Worm (Caenorhabditis elegans) whole organism, early embryonic: ENCODE results near the gene abts-4.

Experiments used
- B0310.2 ChIP-seq: sonication (generic microtip); optimal IDR thresholded peaks from 2 replicates; lab custom pipeline; 2016; ENCODE audit warnings: mild to moderate bottlenecking, missing genetic modification characterization, missing compliant biosample characterization
- F13C5.2 ChIP-seq: sonication (generic microtip); optimal IDR thresholded peaks from 2 replicates; lab custom pipeline; 2017; ENCODE audit warnings: mild to moderate bottlenecking, missing genetic modification characterization, inconsistent platforms, missing compliant biosample characterization
- aly-1 ChIP-seq: sonication (generic microtip); optimal IDR thresholded peaks from 2 replicates; lab custom pipeline; 2016; ENCODE audit warnings: missing genetic modification characterization, missing compliant biosample characterization
- ama-1 ChIP-seq: fragments of 150-350 bp; optimal IDR thresholded peaks from 2 replicates; lab custom pipeline; 2014
- ceh-13 ChIP-seq: fragments of 200-800 bp; sonication (Bioruptor generic); optimal IDR thresholded peaks from 2 replicates; lab custom pipeline; 2018; ENCODE audit warnings: mild to moderate bottlenecking, missing genetic modification characterization, missing compliant biosample characterization
- ceh-36 ChIP-seq: sonication (generic microtip); optimal IDR thresholded peaks from 2 replicates; lab custom pipeline; 2016; ENCODE audit warnings: missing genetic modification characterization, inconsistent platforms, missing compliant biosample characterization
- ets-7 ChIP-seq: sonication (generic microtip); optimal IDR thresholded peaks from 2 replicates; lab custom pipeline; 2016; ENCODE audit warnings: missing genotype, missing genetic modification characterization, missing compliant biosample characterization
- flt-1 ChIP-seq: fragments of 200-800 bp; sonication (Bioruptor generic); IDR thresholded peaks from 2 replicates; pipeline ENCODE4 v1.3.6; 2022; ENCODE audit warnings: missing genetic modification characterization, missing compliant biosample characterization
- hmbx-1 ChIP-seq: sonication (generic microtip); optimal IDR thresholded peaks from 2 replicates; lab custom pipeline; 2016; ENCODE audit warnings: mild to moderate bottlenecking, missing genetic modification characterization, missing compliant biosample characterization
- hmg-4 ChIP-seq: fragments of 200-800 bp; sonication (Bioruptor generic); optimal IDR thresholded peaks from 2 replicates; lab custom pipeline; 2018; ENCODE audit warnings: mild to moderate bottlenecking, missing genetic modification characterization, missing compliant biosample characterization
- hnd-1 ChIP-seq: sonication (generic microtip); optimal IDR thresholded peaks from 2 replicates; lab custom pipeline; 2016; ENCODE audit warnings: missing genetic modification characterization, missing compliant biosample characterization
- pes-1 ChIP-seq: fragments of 200-800 bp; sonication (Bioruptor generic); IDR thresholded peaks from 2 replicates; pipeline ENCODE4 v1.3.6; 2022; ENCODE audit warnings: missing genetic modification reagents, missing genetic modification characterization, missing compliant biosample characterization
- scrt-1 ChIP-seq: fragments of 200-800 bp; sonication (Bioruptor generic); IDR thresholded peaks from 2 replicates; pipeline ENCODE4 v1.3.6; 2022; ENCODE audit warnings: missing genetic modification characterization, missing compliant biosample characterization
- sea-1 ChIP-seq: fragments of 200-800 bp; sonication (Bioruptor generic); conservative IDR thresholded peaks from 2 replicates; pipeline ENCODE4 v1.3.6; 2022; ENCODE audit warnings: missing genetic modification characterization, missing compliant biosample characterization
- tbx-11 ChIP-seq: fragments of 200-800 bp; sonication (Bioruptor generic); IDR thresholded peaks from 2 replicates; pipeline ENCODE4 v1.3.6; 2022; ENCODE audit warnings: missing genetic modification characterization, missing compliant biosample characterization
- tbx-37 ChIP-seq: fragments of 200-800 bp; sonication (Bioruptor generic); conservative IDR thresholded peaks from 2 replicates; pipeline ENCODE4 v1.3.6; 2022; ENCODE audit warnings: missing genetic modification reagents, missing genetic modification characterization, missing compliant biosample characterization
- tra-4 ChIP-seq: sonication (generic microtip); optimal IDR thresholded peaks from 2 replicates; lab custom pipeline; 2017; ENCODE audit warnings: missing genetic modification characterization, missing compliant biosample characterization

Gene abts-4

DNA sequence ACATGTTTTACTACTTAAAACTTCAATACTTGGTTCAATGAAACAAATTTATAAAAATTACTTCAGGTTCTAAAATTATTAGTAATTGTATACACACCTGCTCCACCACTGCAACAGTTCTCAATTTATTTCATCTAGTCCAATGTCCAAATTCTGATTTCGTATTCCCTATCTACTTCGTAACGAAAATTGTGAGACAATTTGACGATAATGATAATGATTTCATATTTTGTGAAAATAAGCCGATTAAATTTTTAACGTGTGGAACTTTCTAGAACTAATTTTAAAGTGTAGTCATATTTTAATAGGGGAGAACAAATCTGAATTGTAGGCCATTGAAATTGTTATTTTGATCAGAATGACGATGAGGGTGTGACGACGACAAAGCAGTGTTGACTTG lies 28.9 kb upstream of the abts-4 start:
- TF ChIP-seq ceh-36 (tag; lab: Kevin White, UChicago), result no peak

DNA sequence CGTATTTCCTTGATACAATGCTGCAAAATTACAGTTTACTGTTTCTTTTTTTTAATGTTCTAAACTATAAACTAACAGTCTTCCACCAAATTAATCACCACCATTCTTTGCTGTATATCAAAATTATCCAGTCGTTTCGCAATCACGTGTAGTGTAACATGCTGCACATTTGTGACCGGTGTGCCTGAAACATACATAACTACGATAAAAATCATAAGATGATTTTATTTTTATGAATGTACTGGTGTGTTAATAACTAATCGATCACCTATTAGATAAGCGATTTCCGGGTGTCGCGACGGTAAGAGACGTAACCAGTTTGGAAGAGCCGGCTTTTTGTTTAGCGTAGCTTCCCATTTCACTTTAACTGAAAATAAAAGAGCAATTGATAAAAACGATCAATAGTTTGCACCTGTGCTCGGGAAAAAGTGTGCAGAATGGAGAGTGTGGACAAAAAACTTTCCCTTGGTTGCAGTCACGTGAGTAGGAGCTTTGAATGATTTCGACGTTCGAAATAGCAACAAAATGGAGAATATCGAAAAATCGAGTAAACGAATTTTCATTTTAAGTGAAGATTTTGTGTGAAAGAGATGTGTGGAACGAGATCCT lies 27.5 kb upstream of the abts-4 start, which contains the start of gene sgca-1:
TSS of gene sgca-1 (minus strand) at position 584 of the 609 bp plus-strand sequence.
- no peak for TF ChIP-seq F13C5.2 (tag; lab: Kevin White, UChicago)
- no peak for TF ChIP-seq pes-1 (GFP tag; lab: Robert Waterston, UW)
- no peak for TF ChIP-seq ets-7
- TF ChIP-seq tra-4 (tag; lab: Kevin White, UChicago), result no peak
- TF ChIP-seq ceh-13 (GFP tag; lab: Kevin White, UChicago), result no peak

DNA sequence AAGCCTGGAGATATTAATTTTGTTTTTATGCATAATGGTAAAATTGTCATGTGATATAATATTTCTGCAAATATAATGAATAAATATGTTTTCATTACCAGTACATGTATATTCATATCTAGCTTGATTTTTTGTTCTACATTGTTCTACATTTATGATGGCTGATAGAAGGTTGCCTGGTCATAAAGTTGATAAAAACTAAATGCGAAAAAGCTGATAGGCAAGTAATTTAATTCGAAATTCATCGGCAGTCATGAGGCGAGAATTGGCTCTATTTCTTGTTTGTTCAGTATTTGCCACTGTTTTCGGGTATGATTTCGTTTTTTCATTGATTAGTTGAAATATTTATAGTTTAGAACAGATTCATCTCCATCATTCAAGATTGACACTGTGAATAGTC lies 22.6 kb upstream of the abts-4 start, which contains the start of gene bgal-2:
TSS of gene bgal-2 (plus strand) at position 231 of the 400 bp plus-strand sequence.
- TF ChIP-seq tbx-37 (GFP tag; lab: Robert Waterston, UW) (no peak), tra-4 (tag; lab: Kevin White, UChicago) (no peak), ets-7 (no peak), F13C5.2 (tag; lab: Kevin White, UChicago) (no peak), B0310.2 (no peak), ceh-36 (tag; lab: Kevin White, UChicago) (no peak), ceh-13 (GFP tag; lab: Kevin White, UChicago) (no peak), tbx-11 (GFP tag; lab: Robert Waterston, UW) (no peak), sea-1 (GFP tag; lab: Robert Waterston, UW) (no peak), pes-1 (GFP tag; lab: Robert Waterston, UW) (no peak)

DNA sequence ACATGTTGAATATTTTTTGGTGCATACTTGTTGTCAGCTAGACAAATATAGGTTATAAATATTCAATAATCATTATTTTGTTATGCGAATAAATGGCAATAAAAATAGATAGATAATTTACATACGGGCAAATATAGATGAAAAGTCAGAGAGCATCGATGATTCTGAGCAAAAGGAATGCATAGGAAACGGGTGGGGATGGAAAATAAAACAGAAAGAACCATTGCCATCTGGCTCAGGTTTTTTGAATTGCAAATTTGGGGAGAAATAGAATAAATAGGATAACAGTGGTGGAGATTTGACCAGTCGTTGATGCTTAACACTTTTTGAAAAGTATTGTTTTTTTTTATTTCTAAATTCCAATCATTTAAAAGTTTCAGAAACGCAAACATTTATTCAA lies 21.3 kb upstream of the abts-4 start, which contains the start of gene idpp-6:
TSS of gene idpp-6 (plus strand) at position 301 of the 400 bp plus-strand sequence.
- TF ChIP-seq sea-1 (GFP tag; lab: Robert Waterston, UW) (no peak), flt-1 (GFP tag; lab: Robert Waterston, UW) (no peak), ama-1 (lab: Kevin White, UChicago) (no peak), tbx-11 (GFP tag; lab: Robert Waterston, UW) (no peak), aly-1 (no peak), F13C5.2 (tag; lab: Kevin White, UChicago) (no peak), pes-1 (GFP tag; lab: Robert Waterston, UW) (no peak), ceh-36 (tag; lab: Kevin White, UChicago) (no peak), hmg-4 (no peak), tra-4 (tag; lab: Kevin White, UChicago) (no peak), ets-7 (no peak)

DNA sequence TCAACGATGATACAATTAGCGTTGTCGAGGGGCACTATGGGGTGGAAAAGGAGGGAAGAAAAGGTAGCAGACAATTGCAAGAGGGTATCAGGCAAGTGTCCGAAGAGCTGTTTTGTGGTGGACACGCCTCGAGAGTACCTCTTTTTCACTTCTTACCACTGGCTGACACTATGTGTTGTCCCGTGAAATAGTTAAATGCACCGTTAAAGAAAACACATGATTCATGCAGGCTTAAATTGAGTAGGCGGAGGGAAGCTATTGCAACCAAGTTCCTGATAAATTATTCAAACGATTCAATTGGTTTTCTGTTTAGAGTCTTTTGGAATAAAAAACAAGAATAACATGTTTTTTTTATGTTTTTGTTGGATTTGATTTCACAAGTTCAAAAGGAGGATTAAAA lies 16.5 kb upstream of the abts-4 start, which contains the start of gene irk-1:
TSS of gene irk-1 (minus strand) at position 101 of the 400 bp plus-strand sequence.
- TF ChIP-seq aly-1 (no peak), tbx-11 (GFP tag; lab: Robert Waterston, UW) (no peak), ets-7 (no peak), scrt-1 (GFP tag; lab: Robert Waterston, UW) (no peak), ceh-13 (GFP tag; lab: Kevin White, UChicago) (no peak), ceh-36 (tag; lab: Kevin White, UChicago) (no peak), B0310.2 (no peak), hmbx-1 (tag; lab: Kevin White, UChicago) (no peak), sea-1 (GFP tag; lab: Robert Waterston, UW) (no peak), tra-4 (tag; lab: Kevin White, UChicago) (no peak), pes-1 (GFP tag; lab: Robert Waterston, UW) (no peak), ama-1 (lab: Kevin White, UChicago) (no peak), F13C5.2 (tag; lab: Kevin White, UChicago) (no peak), flt-1 (GFP tag; lab: Robert Waterston, UW) (no peak), hnd-1 (tag; lab: Kevin White, UChicago) (no peak), hmg-4 (no peak), tbx-37 (GFP tag; lab: Robert Waterston, UW) (no peak)

DNA sequence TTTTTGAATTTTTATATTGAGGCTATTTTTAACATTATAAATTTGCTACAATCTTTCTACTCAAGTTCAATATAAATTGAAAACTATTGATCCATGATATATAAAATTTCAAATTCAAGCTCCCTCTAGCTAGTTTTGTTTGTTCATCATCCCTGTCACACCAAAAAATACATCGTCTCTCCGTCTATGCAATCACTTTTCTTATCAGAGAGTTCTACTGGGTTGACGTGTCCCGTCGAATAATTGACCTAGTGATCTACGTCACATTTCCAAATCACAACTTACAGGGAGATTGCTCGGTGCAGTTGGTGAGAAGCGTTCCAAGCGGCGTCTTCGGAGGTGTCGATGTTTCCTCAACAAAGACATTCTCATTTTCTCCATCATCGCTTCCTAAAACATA lies 327 bp downstream of the abts-4 start:
- TF ChIP-seq scrt-1 (GFP tag; lab: Robert Waterston, UW), result no peak
- TF ChIP-seq aly-1, result no peak
- TF ChIP-seq hmbx-1 (tag; lab: Kevin White, UChicago), result no peak
- TF ChIP-seq ceh-36 (tag; lab: Kevin White, UChicago), result no peak
- TF ChIP-seq ets-7, result no peak
- no peak for TF ChIP-seq pes-1 (GFP tag; lab: Robert Waterston, UW)
- no peak for TF ChIP-seq B0310.2
- no peak for TF ChIP-seq tra-4 (tag; lab: Kevin White, UChicago)
- no peak for TF ChIP-seq F13C5.2 (tag; lab: Kevin White, UChicago)

DNA sequence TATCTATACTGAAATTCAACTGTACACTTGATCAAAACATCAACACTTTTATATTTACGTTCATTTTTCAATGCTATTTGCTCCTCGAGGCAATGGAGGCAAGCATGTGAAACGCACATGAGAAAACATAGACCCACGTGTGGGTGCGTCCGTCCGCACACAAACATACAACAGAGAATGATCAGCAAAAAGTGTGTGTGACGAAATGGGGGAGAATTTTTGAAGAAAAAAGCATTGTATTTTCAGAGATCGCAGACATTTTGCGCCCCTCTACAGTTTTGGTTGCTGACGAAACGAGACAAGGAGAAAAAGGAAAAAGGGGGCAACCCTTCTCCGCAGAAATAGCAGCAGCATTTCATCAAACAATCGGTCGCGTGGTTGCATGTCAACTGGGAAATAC lies 11.4 kb downstream of the abts-4 start:
- TF ChIP-seq tbx-11 (GFP tag; lab: Robert Waterston, UW), result no peak
- TF ChIP-seq hnd-1 (tag; lab: Kevin White, UChicago), result no peak
- TF ChIP-seq ets-7, result no peak
- TF ChIP-seq tbx-37 (GFP tag; lab: Robert Waterston, UW), result no peak
- TF ChIP-seq ceh-36 (tag; lab: Kevin White, UChicago), result no peak
- no peak for TF ChIP-seq ceh-13 (GFP tag; lab: Kevin White, UChicago)
- TF ChIP-seq scrt-1 (GFP tag; lab: Robert Waterston, UW), result no peak
- TF ChIP-seq tra-4 (tag; lab: Kevin White, UChicago), result no peak
- TF ChIP-seq F13C5.2 (tag; lab: Kevin White, UChicago), result no peak
- TF ChIP-seq sea-1 (GFP tag; lab: Robert Waterston, UW), result no peak
- no peak for TF ChIP-seq hmbx-1 (tag; lab: Kevin White, UChicago)
- no peak for TF ChIP-seq B0310.2
- TF ChIP-seq ama-1 (lab: Kevin White, UChicago), result no peak
- no peak for TF ChIP-seq aly-1
- no peak for TF ChIP-seq hmg-4
- TF ChIP-seq flt-1 (GFP tag; lab: Robert Waterston, UW), result no peak
